Fruit fly (Drosophila melanogaster) whole organism: ENCODE measurements around the gene JTBR.

ENCODE experiments used
- CG8478 ChIP-seq: fragments of >200 bp; optimal IDR thresholded peaks from 2 replicates; lab custom pipeline; 2018; ENCODE audit warnings: inconsistent platforms
- Dll ChIP-seq: fragments of >200 bp; optimal IDR thresholded peaks from 2 replicates; lab custom pipeline; 2017
- EcR ChIP-seq, 2 experiments: fragments of >200 bp; optimal IDR thresholded peaks; 2 replicates each; lab custom pipeline; 2017; ENCODE audit warnings: missing biosample characterization in 2 of 2, missing genetic modification characterization in 2 of 2, missing genetic modification reagents in 2 of 2
- pan ChIP-seq: fragments of >200 bp; optimal IDR thresholded peaks from 2 replicates; lab custom pipeline; 2017
- psq ChIP-seq: fragments of >200 bp; optimal IDR thresholded peaks from 2 replicates; lab custom pipeline; 2017
- usp ChIP-seq: fragments of >200 bp; optimal IDR thresholded peaks from 2 replicates; lab custom pipeline; 2017; ENCODE audit warnings: missing biosample characterization, missing genetic modification characterization, mixed read lengths

Gene JTBR

dm6 chr3L:1802802-1803201 lies at the start of gene JTBR, which contains the start of gene CG42676:
JTBR (minus strand) TSS chr3L:1802856.
CG42676 (plus strand) TSS chr3L:1803107.
- no peak for TF ChIP-seq CG8478 (lab: Kevin White, UChicago)
- TF ChIP-seq psq (lab: Kevin White, UChicago): peak; percentile 57

dm6 chr3L:1850498-1850897 lies 47.8 kb upstream of the JTBR start:
- no peak for TF ChIP-seq EcR (GFP tag; optimal IDR thresholded peaks at IDR 0.05; lab: Kevin White, UChicago)
- no peak for TF ChIP-seq psq (lab: Kevin White, UChicago)
- no peak for TF ChIP-seq pan (lab: Kevin White, UChicago)

- TF ChIP-seq CG8478 (lab: Kevin White, UChicago) (no peak), pan (lab: Kevin White, UChicago) (no peak), usp (GFP tag; lab: Kevin White, UChicago) (no peak), psq (lab: Kevin White, UChicago) (no peak), EcR (GFP tag; optimal IDR thresholded peaks at IDR 0.05; lab: Kevin White, UChicago) (no peak), Dll (lab: Kevin White, UChicago) (no peak)
Observed at dm6 chr3L:1844600-1844999, 41.9 kb upstream of the JTBR start.

- no peak for TF ChIP-seq usp (GFP tag; lab: Kevin White, UChicago)
- TF ChIP-seq pan (lab: Kevin White, UChicago): no peak
- TF ChIP-seq Dll (lab: Kevin White, UChicago): no peak
- TF ChIP-seq EcR (GFP tag; optimal IDR thresholded peaks at IDR 0.05; lab: Kevin White, UChicago): no peak
Observed at dm6 chr3L:1841984-1842383, 39.3 kb upstream of the JTBR start, which contains the start of gene Cpr62Bc. Cpr62Bc (minus strand) TSS chr3L:1842084.

- TF ChIP-seq EcR (GFP tag; optimal IDR thresholded peaks at IDR 0.05; lab: Kevin White, UChicago) (no peak), usp (GFP tag; lab: Kevin White, UChicago) (no peak), psq (lab: Kevin White, UChicago) (no peak), Dll (lab: Kevin White, UChicago) (no peak), pan (lab: Kevin White, UChicago) (no peak), CG8478 (lab: Kevin White, UChicago) (no peak)
Observed at dm6 chr3L:1835064-1835463, 32.4 kb upstream of the JTBR start, which contains the start of gene Cpr62Bb. Cpr62Bb (minus strand) TSS chr3L:1835164.

dm6 chr3L:1831753-1832268 lies 29.2 kb upstream of the JTBR start, which contains the start of gene Cpr62Ba:
Cpr62Ba (minus strand) TSS chr3L:1831783.
- TF ChIP-seq CG8478 (lab: Kevin White, UChicago) (no peak), psq (lab: Kevin White, UChicago) (no peak), usp (GFP tag; lab: Kevin White, UChicago) (no peak), EcR (GFP tag; optimal IDR thresholded peaks at IDR 0.05; lab: Kevin White, UChicago) (peak in 1 of 2 experiments; percentile 33), pan (lab: Kevin White, UChicago) (no peak)

dm6 chr3L:1829539-1829938 lies 26.9 kb upstream of the JTBR start:
- peak; percentile 65 for TF ChIP-seq pan (lab: Kevin White, UChicago)
- no peak for TF ChIP-seq psq (lab: Kevin White, UChicago)

- no peak for TF ChIP-seq psq (lab: Kevin White, UChicago)
- no peak for TF ChIP-seq pan (lab: Kevin White, UChicago)
- TF ChIP-seq EcR (GFP tag; optimal IDR thresholded peaks at IDR 0.05; lab: Kevin White, UChicago): no peak
- TF ChIP-seq Dll (lab: Kevin White, UChicago): no peak
- no peak for TF ChIP-seq CG8478 (lab: Kevin White, UChicago)
- no peak for TF ChIP-seq usp (GFP tag; lab: Kevin White, UChicago)
Observed at dm6 chr3L:1827809-1828371, 25.2 kb upstream of the JTBR start.

- TF ChIP-seq pan (lab: Kevin White, UChicago) (no peak), EcR (GFP tag; optimal IDR thresholded peaks at IDR 0.05; lab: Kevin White, UChicago) (no peak), usp (GFP tag; lab: Kevin White, UChicago) (no peak), CG8478 (lab: Kevin White, UChicago) (no peak), Dll (lab: Kevin White, UChicago) (no peak), psq (lab: Kevin White, UChicago) (no peak)
Observed at dm6 chr3L:1822365-1822764, 19.7 kb upstream of the JTBR start.

- no peak for TF ChIP-seq EcR (GFP tag; optimal IDR thresholded peaks at IDR 0.05; lab: Kevin White, UChicago)
- no peak for TF ChIP-seq pan (lab: Kevin White, UChicago)
- no peak for TF ChIP-seq usp (GFP tag; lab: Kevin White, UChicago)
- no peak for TF ChIP-seq psq (lab: Kevin White, UChicago)
- TF ChIP-seq Dll (lab: Kevin White, UChicago): no peak
- TF ChIP-seq CG8478 (lab: Kevin White, UChicago): no peak
Observed at dm6 chr3L:1821140-1821539, 18.5 kb upstream of the JTBR start.

- no peak for TF ChIP-seq pan (lab: Kevin White, UChicago)
- no peak for TF ChIP-seq EcR (GFP tag; optimal IDR thresholded peaks at IDR 0.05; lab: Kevin White, UChicago)
- TF ChIP-seq psq (lab: Kevin White, UChicago): no peak
- no peak for TF ChIP-seq usp (GFP tag; lab: Kevin White, UChicago)
- TF ChIP-seq CG8478 (lab: Kevin White, UChicago): no peak
- no peak for TF ChIP-seq Dll (lab: Kevin White, UChicago)
Observed at dm6 chr3L:1818834-1819233, 16.2 kb upstream of the JTBR start.

- TF ChIP-seq CG8478 (lab: Kevin White, UChicago) (no peak), Dll (lab: Kevin White, UChicago) (no peak), psq (lab: Kevin White, UChicago) (no peak), usp (GFP tag; lab: Kevin White, UChicago) (no peak), EcR (GFP tag; optimal IDR thresholded peaks at IDR 0.05; lab: Kevin White, UChicago) (no peak), pan (lab: Kevin White, UChicago) (no peak)
Observed at dm6 chr3L:1817405-1817804, 14.7 kb upstream of the JTBR start.
